Worm (Caenorhabditis elegans): ENCODE measurements around the gene C33E10.1.

DNA sequence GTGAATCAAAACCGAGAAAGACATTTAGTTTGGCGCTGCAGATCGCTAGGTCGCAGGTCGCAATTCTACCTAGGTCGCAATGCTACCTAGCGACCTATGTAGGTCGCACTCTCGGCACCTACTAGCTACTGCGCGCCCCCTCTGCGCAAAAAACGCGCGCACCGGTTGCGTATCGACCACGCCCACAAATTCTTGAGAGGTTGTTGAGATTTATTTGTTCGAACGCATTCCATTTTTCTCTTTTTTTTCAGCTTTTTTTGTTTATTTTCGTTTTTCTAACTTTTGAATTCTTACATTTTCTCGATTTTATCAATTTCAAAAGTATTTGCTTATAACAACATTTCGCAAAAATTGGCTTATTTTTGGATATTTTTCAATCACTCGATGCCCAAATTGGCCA, 3.1 kb upstream of the C33E10.1 start, which contains the start of gene C33E10.10:
- TF ChIP-seq pha-4 (tag; optimal IDR thresholded peaks at IDR 0.05) (no peak), ztf-4 (tag; optimal IDR thresholded peaks at IDR 0.05) (no peak), ceh-82 (tag; optimal IDR thresholded peaks at IDR 0.05) (no peak), jun-1 (tag; optimal IDR thresholded peaks at IDR 0.05) (no peak), elt-1 (tag; optimal IDR thresholded peaks at IDR 0.05) (no peak), fkh-10 (GFP tag; optimal IDR thresholded peaks at IDR 0.05) (no peak), zag-1 (tag; optimal IDR thresholded peaks at IDR 0.05) (no peak), skn-1 (tag; optimal IDR thresholded peaks at IDR 0.05) (no peak), nfya-1 (tag; optimal IDR thresholded peaks at IDR 0.05; ENCODE audit: insufficient read depth) (no peak), nhr-43 (tag; optimal IDR thresholded peaks at IDR 0.05; ENCODE audit: poor library complexity, severe bottlenecking) (no peak)

Data from whole organism, L3 larva.